Worm (Caenorhabditis elegans): ENCODE results near the gene vps-60.
A peak's percentile ranks its signal among the peaks of the same experiment; 100 is the strongest.

vps-60 gene

DNA sequence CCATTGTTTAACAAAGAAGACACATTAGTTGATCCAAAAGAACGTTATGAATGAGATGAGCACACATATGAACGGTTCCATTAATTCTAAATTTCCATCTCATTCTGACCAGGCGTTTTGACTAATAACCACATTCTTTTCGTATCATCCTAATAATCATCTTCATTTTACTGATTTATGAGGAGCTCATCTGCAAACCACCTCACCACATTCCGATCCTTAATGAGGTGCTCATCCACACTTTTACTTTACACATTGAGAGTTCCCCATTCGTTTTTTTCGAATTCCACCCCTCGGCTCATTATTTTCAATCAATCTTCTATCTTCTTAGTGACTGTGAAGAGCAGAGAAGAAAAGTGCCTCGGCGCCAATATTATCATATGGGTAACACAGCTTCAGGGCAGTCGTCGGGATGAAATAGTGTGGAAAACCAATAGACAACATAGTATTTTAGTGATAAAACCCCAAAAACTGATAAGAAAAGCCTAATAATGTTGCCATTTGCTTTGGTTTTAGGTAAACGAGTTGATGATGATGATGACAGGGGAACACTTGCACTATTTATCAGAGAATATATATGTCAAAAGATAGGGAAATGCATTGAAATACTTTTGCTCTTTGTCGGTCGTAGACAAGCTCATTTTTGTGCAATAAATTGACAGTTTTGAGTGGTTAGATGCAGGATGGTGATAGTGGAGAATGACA is 45.2 kb upstream of the vps-60 start (continued):
- TF ChIP-seq nhr-20 (tag; optimal IDR thresholded peaks at IDR 0.05) (peak; percentile 17), nhr-76 (tag; optimal IDR thresholded peaks at IDR 0.05) (no peak)

DNA sequence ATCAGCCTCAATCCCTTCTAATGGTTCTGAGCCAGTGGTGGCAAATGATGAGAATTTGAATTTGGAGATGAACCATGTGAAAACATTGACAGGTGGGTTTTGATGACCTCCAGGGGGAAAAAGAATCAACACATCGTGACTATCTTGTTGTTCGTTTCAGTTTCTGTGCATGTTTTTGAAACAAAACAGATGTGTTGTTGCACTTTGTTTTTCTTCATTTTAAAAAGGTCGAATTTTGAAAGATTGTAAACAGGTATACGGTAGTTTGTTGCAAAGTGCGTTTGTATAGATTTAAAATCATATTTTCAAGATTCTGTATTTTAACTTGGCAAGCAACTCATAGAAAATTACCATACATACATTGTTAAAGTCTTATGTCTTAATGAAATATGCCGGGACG is 44.4 kb upstream of the vps-60 start:
- TF ChIP-seq fos-1 (tag; optimal IDR thresholded peaks at IDR 0.05), result no peak
- TF ChIP-seq nhr-11 (tag; optimal IDR thresholded peaks at IDR 0.05), result no peak
- TF ChIP-seq lin-13 (GFP tag; optimal IDR thresholded peaks at IDR 0.05), result no peak
- TF ChIP-seq lsy-2 (tag; optimal IDR thresholded peaks at IDR 0.05), result no peak
- no peak for TF ChIP-seq nhr-84 (tag; optimal IDR thresholded peaks at IDR 0.05)
- no peak for TF ChIP-seq lin-15B (tag; optimal IDR thresholded peaks at IDR 0.05)
- no peak for TF ChIP-seq ztf-4 (tag; optimal IDR thresholded peaks at IDR 0.05)
- TF ChIP-seq pqm-1 (tag; optimal IDR thresholded peaks at IDR 0.05), result no peak
- no peak for TF ChIP-seq nhr-20 (tag; optimal IDR thresholded peaks at IDR 0.05)
- TF ChIP-seq C16A3.4 (tag; optimal IDR thresholded peaks at IDR 0.05), result no peak
- TF ChIP-seq egl-13 (tag; optimal IDR thresholded peaks at IDR 0.05), result no peak
- TF ChIP-seq efl-1 (optimal IDR thresholded peaks at IDR 0.05), result no peak
- TF ChIP-seq efl-1 (GFP tag; optimal IDR thresholded peaks at IDR 0.05 in 1 of 2), result no peak
- no peak for TF ChIP-seq snu-23 (GFP tag; optimal IDR thresholded peaks at IDR 0.05)

DNA sequence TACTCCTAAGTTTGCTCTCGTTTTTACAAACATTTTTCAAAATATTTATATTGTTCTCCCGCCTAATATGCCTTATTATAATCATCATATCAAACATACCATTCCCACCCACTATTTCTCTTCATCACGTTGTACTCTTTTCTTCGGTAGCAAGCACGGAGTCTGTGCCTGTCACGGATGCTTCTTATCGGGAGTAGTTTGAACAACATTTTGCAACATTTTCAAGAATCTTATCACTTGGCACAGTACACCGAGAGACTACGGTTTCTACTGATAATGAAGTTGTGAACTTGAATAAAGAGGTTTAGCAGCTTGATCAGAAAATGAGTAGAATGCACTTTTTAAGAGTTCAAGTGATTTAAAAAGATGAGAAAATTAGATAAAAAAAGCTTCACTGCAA is 42.3 kb upstream of the vps-60 start:
- TF ChIP-seq lin-14 (GFP tag; optimal IDR thresholded peaks at IDR 0.05), result peak; percentile 34
- peak; percentile 94 for TF ChIP-seq elt-2 (tag; optimal IDR thresholded peaks at IDR 0.05)
- peak in 1 of 2 experiments; percentile 16 for TF ChIP-seq lsy-2 (tag; optimal IDR thresholded peaks at IDR 0.05)
- TF ChIP-seq F16B12.6 (tag; optimal IDR thresholded peaks at IDR 0.05), result no peak
- TF ChIP-seq pqm-1 (tag; optimal IDR thresholded peaks at IDR 0.05), result peak; percentile 57
- TF ChIP-seq lin-35 (GFP tag; optimal IDR thresholded peaks at IDR 0.05), result peak in 1 of 2 experiments; percentile 22
- no peak for TF ChIP-seq sptf-1 (tag; optimal IDR thresholded peaks at IDR 0.05)
- peak; percentile 12 for TF ChIP-seq nhr-20 (tag; optimal IDR thresholded peaks at IDR 0.05)
- peak; percentile 1 for TF ChIP-seq pax-3 (tag; optimal IDR thresholded peaks at IDR 0.05)
- no peak for TF ChIP-seq ceh-63 (GFP tag; optimal IDR thresholded peaks at IDR 0.05)

DNA sequence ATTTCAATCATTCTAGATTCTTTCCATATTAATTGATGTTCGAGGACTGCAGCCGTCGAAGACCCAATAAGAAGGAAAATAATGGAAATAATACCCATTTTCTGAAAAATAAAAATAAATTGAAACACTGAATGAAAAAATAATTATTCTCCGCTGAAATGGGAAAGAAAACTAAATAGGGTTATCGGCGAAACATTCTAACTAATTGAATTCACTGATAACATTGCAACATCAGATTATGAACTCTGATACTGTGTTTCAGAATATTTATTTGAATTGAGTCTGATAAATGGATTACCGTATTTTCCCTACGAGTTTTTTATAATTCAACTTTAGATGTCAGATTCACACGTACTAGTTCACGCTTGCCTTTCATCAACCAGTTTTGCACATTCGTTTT is 37.2 kb upstream of the vps-60 start, which contains the start of gene asp-13:
Gene asp-13 (minus strand): TSS at position 101 of the 400 bp plus-strand sequence.
- no peak for TF ChIP-seq nhr-84 (tag; optimal IDR thresholded peaks at IDR 0.05)
- TF ChIP-seq elt-2 (tag; optimal IDR thresholded peaks at IDR 0.05), result peak; percentile 22

DNA sequence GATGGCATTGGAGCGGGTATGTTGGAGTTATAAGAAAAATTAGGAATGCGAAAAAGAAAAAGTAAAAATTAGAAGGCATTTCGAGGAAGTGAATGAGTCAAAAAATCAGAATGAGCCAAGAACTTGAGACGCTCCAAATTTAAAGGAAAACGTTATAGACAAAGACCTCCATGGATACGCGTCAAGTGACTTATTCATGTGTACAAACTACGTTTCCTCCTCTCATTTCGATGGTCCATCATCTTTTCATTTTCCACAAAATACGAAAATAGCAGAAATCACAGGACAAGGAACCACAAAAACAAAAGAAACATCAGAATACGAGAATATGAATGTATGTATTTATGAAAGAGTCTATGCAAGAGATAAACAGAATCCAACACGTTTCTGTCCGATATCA is 35.3 kb upstream of the vps-60 start, which contains the start of gene F28A12.3:
Gene F28A12.3 (minus strand): TSS at position 101 of the 400 bp plus-strand sequence.
- TF ChIP-seq alr-1 (tag; optimal IDR thresholded peaks at IDR 0.05; ENCODE audit: borderline replicate concordance) (no peak), F16B12.6 (tag; optimal IDR thresholded peaks at IDR 0.05) (no peak), efl-1 (optimal IDR thresholded peaks at IDR 0.05) (no peak), efl-1 (GFP tag; optimal IDR thresholded peaks at IDR 0.05 in 1 of 2) (peak in 1 of 2 experiments; percentile 85), skn-1 (tag; optimal IDR thresholded peaks at IDR 0.05) (no peak), nhr-77 (tag; optimal IDR thresholded peaks at IDR 0.05) (no peak)

DNA sequence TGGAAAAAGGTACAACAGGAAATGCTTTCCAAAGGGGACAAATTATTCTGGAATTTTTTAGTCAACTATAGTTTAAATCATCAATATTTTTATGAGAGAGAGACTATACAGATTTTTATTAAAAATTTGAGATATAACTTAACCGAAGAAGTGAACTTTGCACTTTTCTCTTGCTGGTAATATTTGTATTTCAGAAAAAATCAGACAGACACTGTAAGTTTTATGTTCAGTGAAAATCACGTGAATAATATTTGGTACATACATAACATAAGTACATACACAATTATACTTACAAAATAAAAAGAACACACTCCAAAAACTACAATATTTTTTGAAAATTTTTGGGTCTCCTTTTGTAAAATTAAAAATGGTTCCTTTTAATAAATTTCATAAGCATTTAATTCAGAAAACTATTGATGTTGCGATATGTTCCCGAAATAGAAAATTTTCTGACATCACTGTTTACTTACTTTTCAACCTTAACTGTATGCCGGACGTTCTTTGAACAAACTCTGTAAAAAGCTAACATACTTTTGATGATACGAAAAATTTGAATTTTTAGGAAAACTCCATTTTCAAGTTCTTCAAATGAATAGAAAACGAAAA is 31.8 kb upstream of the vps-60 start, which contains the start of the genes F28A12.10 and acd-4:
Gene F28A12.10 (minus strand): TSS at position 101 of the 606 bp plus-strand sequence.
Gene acd-4 (plus strand): TSS at position 556 of the 606 bp plus-strand sequence.
- no peak for TF ChIP-seq snpc-4 (tag; optimal IDR thresholded peaks at IDR 0.05)
- no peak for TF ChIP-seq C04F5.9 (tag; optimal IDR thresholded peaks at IDR 0.05)
- no peak for TF ChIP-seq fkh-4 (tag; optimal IDR thresholded peaks at IDR 0.05; ENCODE audit: borderline replicate concordance)
- no peak for TF ChIP-seq efl-3 (GFP tag; optimal IDR thresholded peaks at IDR 0.05)
- no peak for TF ChIP-seq irx-1 (tag; optimal IDR thresholded peaks at IDR 0.05)
- TF ChIP-seq mef-2 (tag; optimal IDR thresholded peaks at IDR 0.05), result no peak
- TF ChIP-seq hpl-2 (GFP tag; optimal IDR thresholded peaks at IDR 0.05), result no peak
- no peak for TF ChIP-seq hlh-4 (tag; optimal IDR thresholded peaks at IDR 0.05)
- TF ChIP-seq grh-1 (GFP tag; IDR thresholded peaks at IDR 0.05), result no peak
- no peak for TF ChIP-seq egl-27 (tag; optimal IDR thresholded peaks at IDR 0.05)
- no peak for TF ChIP-seq nhr-71 (tag; optimal IDR thresholded peaks at IDR 0.05)
- no peak for TF ChIP-seq aly-2 (tag; optimal IDR thresholded peaks at IDR 0.05)
- no peak for TF ChIP-seq xbp-1 (tag; optimal IDR thresholded peaks at IDR 0.05)
- TF ChIP-seq unc-98 (GFP tag; IDR thresholded peaks at IDR 0.05), result no peak

All from whole organism, L1 larva.